Worm (Caenorhabditis elegans) whole organism, L3 larva: ENCODE results near the gene exc-13.
A peak's percentile ranks its signal among the peaks of the same experiment; 100 is the strongest.

ENCODE experiments used
- R02D3.7 ChIP-seq: fragments of 150-350 bp; optimal IDR thresholded peaks from 2 replicates; lab custom pipeline; 2014; ENCODE audit warnings: missing biosample characterization, missing genetic modification characterization
- ZK546.5 ChIP-seq: sonication (generic microtip); optimal IDR thresholded peaks from 2 replicates; lab custom pipeline; 2017; ENCODE audit warnings: missing biosample characterization, missing genetic modification characterization
- aly-2 ChIP-seq: fragments of 150-350 bp; optimal IDR thresholded peaks from 2 replicates; lab custom pipeline; 2014; ENCODE audit warnings: missing biosample characterization, missing genetic modification characterization
- ama-1 ChIP-seq: fragments of 150-350 bp; optimal IDR thresholded peaks from 2 replicates; lab custom pipeline; 2018
- ceh-28 ChIP-seq: fragments of 150-350 bp; optimal IDR thresholded peaks from 2 replicates; lab custom pipeline; 2014; ENCODE audit warnings: missing biosample characterization, missing genetic modification reagents, missing genetic modification characterization
- egl-27 ChIP-seq: sonication (generic microtip); optimal IDR thresholded peaks from 4 replicates; lab custom pipeline; 2017; ENCODE audit warnings: missing biosample characterization, missing genetic modification reagents, missing genetic modification characterization
- elt-3 ChIP-seq, 3 experiments: fragments of 150-350 bp in 1 of 3; sonication (generic microtip) in 2 of 3; optimal IDR thresholded peaks; 2 replicates in 2 of 3; 4 replicates in 1 of 3; lab custom pipeline; 2014 to 2017; ENCODE audit warnings: missing biosample characterization in 3 of 3, missing genetic modification characterization in 3 of 3
- eor-1 ChIP-seq, 2 experiments: fragments of 150-350 bp; optimal IDR thresholded peaks; 2 replicates each; lab custom pipeline; 2014 to 2018; ENCODE audit warnings: missing biosample characterization in 2 of 2, missing genetic modification characterization in 2 of 2
- lin-15B ChIP-seq: fragments of 150-350 bp; optimal IDR thresholded peaks from 2 replicates; lab custom pipeline; 2014; ENCODE audit warnings: missing biosample characterization, missing genetic modification characterization
- mdl-1 ChIP-seq: fragments of 150-350 bp; optimal IDR thresholded peaks from 2 replicates; lab custom pipeline; 2014; ENCODE audit warnings: missing biosample characterization, missing genetic modification characterization
- nhr-11 ChIP-seq: fragments of 150-350 bp; optimal IDR thresholded peaks from 2 replicates; lab custom pipeline; 2014; ENCODE audit warnings: missing biosample characterization, missing genetic modification characterization
- nhr-23 ChIP-seq: fragments of 150-350 bp; optimal IDR thresholded peaks from 2 replicates; lab custom pipeline; 2014; ENCODE audit warnings: missing biosample characterization, missing genetic modification reagents, missing genetic modification characterization
- nhr-25 ChIP-seq: sonication (generic microtip); optimal IDR thresholded peaks from 2 replicates; lab custom pipeline; 2017; ENCODE audit warnings: missing biosample characterization, missing genetic modification characterization
- nhr-43 ChIP-seq: sonication (generic microtip); optimal IDR thresholded peaks from 2 replicates; lab custom pipeline; 2016; ENCODE audit warnings: mild to moderate bottlenecking, missing genetic modification characterization, missing compliant biosample characterization; ENCODE audit not compliant: poor library complexity, severe bottlenecking
- nhr-67 ChIP-seq: fragments of 150-350 bp; optimal IDR thresholded peaks from 2 replicates; lab custom pipeline; 2014; ENCODE audit warnings: missing biosample characterization, missing genetic modification characterization
- nhr-76 ChIP-seq: fragments of 150-350 bp; sonication (generic microtip); optimal IDR thresholded peaks from 5 replicates; lab custom pipeline; 2014; ENCODE audit warnings: missing biosample characterization, missing genetic modification characterization
- pqm-1 ChIP-seq: fragments of 150-350 bp; optimal IDR thresholded peaks from 2 replicates; lab custom pipeline; 2017; ENCODE audit warnings: missing biosample characterization, missing genetic modification characterization, inconsistent platforms
- sea-2 ChIP-seq: fragments of 150-350 bp; sonication (generic microtip); optimal IDR thresholded peaks from 4 replicates; lab custom pipeline; 2014; ENCODE audit warnings: missing biosample characterization, missing genetic modification reagents, missing genetic modification characterization
- skn-1 ChIP-seq: fragments of 150-350 bp; optimal IDR thresholded peaks from 2 replicates; lab custom pipeline; 2014; ENCODE audit warnings: missing biosample characterization, missing genetic modification characterization
- unc-39 ChIP-seq: sonication (generic microtip); optimal IDR thresholded peaks from 4 replicates; lab custom pipeline; 2017; ENCODE audit warnings: missing biosample characterization, missing genetic modification characterization
- unc-62 ChIP-seq: fragments of 150-350 bp; sonication (generic microtip); optimal IDR thresholded peaks from 4 replicates; lab custom pipeline; 2014; ENCODE audit warnings: missing biosample characterization, missing genetic modification reagents, missing genetic modification characterization
- ztf-11 ChIP-seq: fragments of 150-350 bp; optimal IDR thresholded peaks from 2 replicates; lab custom pipeline; 2014; ENCODE audit warnings: missing biosample characterization, missing genetic modification characterization

The exc-13 gene

ce11 chrV:7411695-7412094 is 46.6 kb downstream of the exc-13 start, which contains the start of gene str-41:
Gene str-41, plus strand, starts transcription at chrV:7411995.
- no peak for TF ChIP-seq egl-27 (tag; lab: Kevin White, UChicago)
- TF ChIP-seq nhr-67 (tag; lab: Kevin White, UChicago) = no peak
- TF ChIP-seq ZK546.5 (tag; lab: Kevin White, UChicago) = no peak
- no peak for TF ChIP-seq pqm-1 (tag; lab: Kevin White, UChicago)
- TF ChIP-seq eor-1 (tag; optimal IDR thresholded peaks at IDR 0.05; lab: Kevin White, UChicago) = no peak
- no peak for TF ChIP-seq nhr-11
- TF ChIP-seq aly-2 (tag; lab: Kevin White, UChicago) = no peak
- TF ChIP-seq ceh-28 (tag; lab: Kevin White, UChicago) = no peak
- TF ChIP-seq R02D3.7 (tag; lab: Kevin White, UChicago) = no peak
- TF ChIP-seq unc-39 (tag; lab: Kevin White, UChicago) = no peak
- TF ChIP-seq mdl-1 (tag; lab: Kevin White, UChicago) = no peak
- TF ChIP-seq lin-15B (tag; lab: Kevin White, UChicago) = no peak
- TF ChIP-seq, all 47 proteins: peak for 0

- TF ChIP-seq elt-3 (tag; optimal IDR thresholded peaks at IDR 0.05; lab: Kevin White, UChicago) (peak in 1 of 3 experiments; percentile 23), sea-2 (GFP tag; lab: Kevin White, UChicago) (no peak), nhr-25 (tag; lab: Kevin White, UChicago) (peak; percentile 71), nhr-23 (peak; percentile 71), unc-62 (no peak), nhr-43 (tag; lab: Kevin White, UChicago) (peak; percentile 84), nhr-76 (tag; lab: Kevin White, UChicago) (no peak), nhr-11 (no peak), aly-2 (tag; lab: Kevin White, UChicago) (no peak), skn-1 (tag; lab: Kevin White, UChicago) (peak; percentile 71), ama-1 (lab: Kevin White, UChicago) (peak; percentile 84)
Measured at ce11 chrV:7413107-7413774, 48.2 kb downstream of the exc-13 start, which contains the start of gene F18E3.11. Gene F18E3.11, plus strand, starts transcription at chrV:7413482.

- no peak for TF ChIP-seq ztf-11 (tag; lab: Kevin White, UChicago)
- peak; percentile 83 for TF ChIP-seq ama-1 (lab: Kevin White, UChicago)
Measured at ce11 chrV:7414909-7415308, 49.9 kb downstream of the exc-13 start, which contains the start of gene F18E3.12. Gene F18E3.12, plus strand, starts transcription at chrV:7414985.
